Worm (Caenorhabditis elegans) whole organism, L2 larva: Measurements from ENCODE around the gene sid-2.

Source experiments
- aly-2 ChIP-seq: fragments of 150-350 bp; optimal IDR thresholded peaks from 2 replicates; lab custom pipeline; 2014; ENCODE audit warnings: missing biosample characterization, missing genetic modification characterization
- crh-2 ChIP-seq: sonication (generic microtip); optimal IDR thresholded peaks from 2 replicates; lab custom pipeline; 2017; ENCODE audit warnings: missing biosample characterization, missing genetic modification characterization
- fos-1 ChIP-seq: fragments of 150-350 bp; optimal IDR thresholded peaks from 2 replicates; lab custom pipeline; 2014; ENCODE audit warnings: missing biosample characterization, missing genetic modification characterization
- gmeb-1 ChIP-seq: fragments of 150-350 bp; optimal IDR thresholded peaks from 2 replicates; lab custom pipeline; 2014; ENCODE audit warnings: missing biosample characterization, missing genetic modification characterization
- nhr-11 ChIP-seq: fragments of 150-350 bp; optimal IDR thresholded peaks from 2 replicates; lab custom pipeline; 2014; ENCODE audit warnings: missing biosample characterization, missing genetic modification characterization
- nhr-23 ChIP-seq: fragments of 150-350 bp; optimal IDR thresholded peaks from 2 replicates; lab custom pipeline; 2014; ENCODE audit warnings: missing biosample characterization, missing genetic modification reagents, missing genetic modification characterization
- nhr-237 ChIP-seq: fragments of 150-350 bp; optimal IDR thresholded peaks from 2 replicates; lab custom pipeline; 2014; ENCODE audit warnings: missing biosample characterization, missing genetic modification characterization
- unc-39 ChIP-seq: fragments of 150-350 bp; optimal IDR thresholded peaks from 2 replicates; lab custom pipeline; 2014; ENCODE audit warnings: missing biosample characterization, missing genetic modification characterization

ce11 chrIII:13724018-13724892, 45.0 kb downstream of the sid-2 start:
- TF ChIP-seq nhr-23 (no peak), aly-2 (no peak), gmeb-1 (tag; lab: Kevin White, UChicago) (no peak), unc-39 (tag; lab: Kevin White, UChicago) (no peak), crh-2 (tag; lab: Kevin White, UChicago) (no peak), nhr-237 (no peak), fos-1 (tag; lab: Kevin White, UChicago) (no peak), nhr-11 (no peak)
